Fruit fly (Drosophila melanogaster): ENCODE data around the gene Arl2.

The Arl2 gene

DNA sequence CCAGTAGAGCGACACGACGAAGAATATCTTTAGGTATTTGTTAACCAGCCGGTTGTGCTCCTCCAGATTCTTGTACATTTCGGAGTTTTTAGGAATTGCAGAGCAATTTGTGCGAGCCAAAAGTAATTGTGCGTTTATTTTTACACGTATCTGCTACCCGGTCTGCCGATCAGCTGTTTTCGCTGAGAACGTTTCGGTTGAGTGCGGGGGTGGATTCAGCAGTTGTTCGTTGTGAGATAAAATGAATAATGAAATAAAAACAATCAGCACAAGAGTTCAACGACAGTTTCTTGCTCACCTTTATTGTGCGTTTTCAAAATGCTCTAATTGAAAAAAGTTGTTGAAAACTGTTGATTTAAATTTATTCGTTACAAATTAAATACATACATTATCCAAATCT lies 37.1 kb upstream of the Arl2 start, which contains the start of gene nac (continued):
- TF ChIP-seq CG10267 (tag; optimal IDR thresholded peaks at IDR 0.05): no peak
- TF ChIP-seq CG14667 (GFP tag; IDR thresholded peaks at IDR 0.05): no peak
- TF ChIP-seq crol (GFP tag; IDR thresholded peaks at IDR 0.05): no peak
- no peak for TF ChIP-seq gcm (GFP tag; optimal IDR thresholded peaks at IDR 0.05)
- TF ChIP-seq Abd-B (GFP tag; optimal IDR thresholded peaks at IDR 0.05): no peak
- TF ChIP-seq her (GFP tag; optimal IDR thresholded peaks at IDR 0.05): no peak
- no peak for TF ChIP-seq CG7271 (tag; optimal IDR thresholded peaks at IDR 0.05)
- TF ChIP-seq Jarid2 (GFP tag; optimal IDR thresholded peaks at IDR 0.05): no peak
- TF ChIP-seq NC2α (GFP tag; optimal IDR thresholded peaks at IDR 0.05): no peak
- no peak for TF ChIP-seq Tbp (GFP tag; optimal IDR thresholded peaks at IDR 0.05)
- TF ChIP-seq CG30403 (GFP tag; optimal IDR thresholded peaks at IDR 0.05): no peak
- no peak for TF ChIP-seq dmrt11E (tag; optimal IDR thresholded peaks at IDR 0.05)
- peak; percentile 9 for TF ChIP-seq CG1603 (tag; optimal IDR thresholded peaks at IDR 0.05)
- no peak for TF ChIP-seq CG18011 (GFP tag; optimal IDR thresholded peaks at IDR 0.05)
- TF ChIP-seq pho (GFP tag; optimal IDR thresholded peaks at IDR 0.05): no peak
- no peak for TF ChIP-seq stc (GFP tag; IDR thresholded peaks at IDR 0.05)
- no peak for TF ChIP-seq D19B (GFP tag; optimal IDR thresholded peaks at IDR 0.05)
- peak; percentile 9 for TF ChIP-seq sug (tag; optimal IDR thresholded peaks at IDR 0.05)
- 0 out of 2 replicates have a peak, but pooled peaks have one; percentile 20 for TF ChIP-seq CG10366 (GFP tag; IDR thresholded peaks at IDR 0.05)
- no peak for TF ChIP-seq CG9215 (GFP tag; IDR thresholded peaks at IDR 0.05)
- no peak for TF ChIP-seq Atf3 (GFP tag; optimal IDR thresholded peaks at IDR 0.05)
- TF ChIP-seq so (GFP tag; IDR thresholded peaks at IDR 0.05): 0 out of 3 replicates have a peak, but pooled peaks have one; percentile 12
- TF ChIP-seq CG2199 (GFP tag; IDR thresholded peaks at IDR 0.05): peak; percentile 26; the same call in 1 of the 3 replicates
- TF ChIP-seq jing (GFP tag; optimal IDR thresholded peaks at IDR 0.05): no peak
- TF ChIP-seq onecut (GFP tag; IDR thresholded peaks at IDR 0.05): no peak
- no peak for TF ChIP-seq fd64A (GFP tag; optimal IDR thresholded peaks at IDR 0.05)
- TF ChIP-seq ci (GFP tag; IDR thresholded peaks at IDR 0.05): 0 out of 3 replicates have a peak, but pooled peaks have one; percentile 36
- peak; percentile 1 to 9 for TF ChIP-seq dpn (GFP tag; optimal IDR thresholded peaks at IDR 0.05)
- TF ChIP-seq Xrp1 (GFP tag; IDR thresholded peaks at IDR 0.05): peak; percentile 24; the same call in 1 of the 2 replicates
- no peak for TF ChIP-seq CG43689 (GFP tag; IDR thresholded peaks at IDR 0.05)
- TF ChIP-seq Mes4 (GFP tag; optimal IDR thresholded peaks at IDR 0.05): no peak
- TF ChIP-seq CG13624 (GFP tag; optimal IDR thresholded peaks at IDR 0.05): peak; percentile 28
- TF ChIP-seq CG15514 (GFP tag; optimal IDR thresholded peaks at IDR 0.05): no peak
- no peak for TF ChIP-seq CG10565 (GFP tag; optimal IDR thresholded peaks at IDR 0.05)
- no peak for TF ChIP-seq CG1233 (GFP tag; optimal IDR thresholded peaks at IDR 0.05)
- TF ChIP-seq CG2202 (tag; optimal IDR thresholded peaks at IDR 0.05): no peak
- no peak for TF ChIP-seq CG11085 (GFP tag; IDR thresholded peaks at IDR 0.05)
- no peak for TF ChIP-seq bab2 (GFP tag; optimal IDR thresholded peaks at IDR 0.05)
- no peak for TF ChIP-seq Camta (GFP tag; optimal IDR thresholded peaks at IDR 0.05)
- TF ChIP-seq CG17829 (tag; optimal IDR thresholded peaks at IDR 0.05): no peak
- TF ChIP-seq Usf (GFP tag; optimal IDR thresholded peaks at IDR 0.05): no peak
- no peak for TF ChIP-seq fru (optimal IDR thresholded peaks at IDR 0.05)
- TF ChIP-seq CG13287 (GFP tag; IDR thresholded peaks at IDR 0.05; ENCODE audit: partially characterized antibody): peak; percentile 35
- TF ChIP-seq CG10147 (GFP tag; optimal IDR thresholded peaks at IDR 0.05): peak; percentile 15
- TF ChIP-seq CG3163 (GFP tag; optimal IDR thresholded peaks at IDR 0.05): no peak
- TF ChIP-seq pnt (GFP tag; optimal IDR thresholded peaks at IDR 0.05): no peak
- TF ChIP-seq CG3065 (GFP tag; optimal IDR thresholded peaks at IDR 0.05): no peak
- TF ChIP-seq CHES-1-like (GFP tag; optimal IDR thresholded peaks at IDR 0.05): no peak
- peak; percentile 46; the same call in 1 of the 2 replicates for TF ChIP-seq slbo (GFP tag; IDR thresholded peaks at IDR 0.05)
- no peak for TF ChIP-seq Bdp1 (GFP tag; optimal IDR thresholded peaks at IDR 0.05)
- no peak for TF ChIP-seq CG11398 (GFP tag; optimal IDR thresholded peaks at IDR 0.05)
- no peak for TF ChIP-seq zf30C (GFP tag; optimal IDR thresholded peaks at IDR 0.05)

Data from whole organism, embryonic.